Fruit fly (Drosophila melanogaster) S2 (cell line): ENCODE measurements around the gene Efa6.

Source experiments
- CG8478 ChIP-seq: fragments of >200 bp; optimal IDR thresholded peaks from 2 replicates; lab custom pipeline; 2018
- CTCF ChIP-seq, 2 experiments: fragments of >200 bp; optimal IDR thresholded peaks; 2 replicates each; lab custom pipeline; 2018

DNA sequence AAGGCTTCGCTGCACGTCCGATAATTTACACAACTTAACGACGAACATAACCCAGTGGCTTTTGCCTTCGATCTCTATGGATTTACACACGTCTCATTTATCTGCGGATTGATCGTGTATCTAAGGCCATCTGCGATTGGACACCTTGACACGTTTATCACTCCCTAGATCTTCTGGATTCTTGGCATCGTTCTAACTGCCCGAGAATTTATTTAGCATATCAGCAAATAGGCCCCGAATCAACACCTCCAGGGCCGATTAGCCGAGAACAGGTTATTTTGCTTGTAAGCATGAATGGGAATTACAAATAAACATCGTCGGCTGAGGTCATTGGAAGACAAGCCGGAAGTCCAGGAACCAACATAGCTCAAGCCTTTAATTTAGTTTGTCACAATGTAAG is 19.0 kb upstream of the Efa6 start:
- TF ChIP-seq CG8478 (lab: Kevin White, UChicago): no peak
- no peak for TF ChIP-seq CTCF (optimal IDR thresholded peaks at IDR 0.05; lab: Kevin White, UChicago)
